Worm (Caenorhabditis elegans) whole organism, late embryonic: ENCODE results near the gene W02D7.4.
"Not testable (repeated sequence)": the region's sequence is repeated elsewhere in the genome, so short reads cannot be mapped to it uniquely, and the experiment has no call there.

ENCODE experiments used
- ama-1 ChIP-seq: fragments of 150-350 bp; optimal IDR thresholded peaks from 2 replicates; lab custom pipeline; 2014
- pag-3 ChIP-seq: sonication (generic microtip); optimal IDR thresholded peaks from 2 replicates; lab custom pipeline; 2016; ENCODE audit warnings: missing compliant biosample characterization, missing genetic modification characterization, borderline replicate concordance

- not testable (repeated sequence) for TF ChIP-seq ama-1 (lab: Kevin White, UChicago); pag-3 (tag; lab: Kevin White, UChicago)
Measured at ce11 chrV:8314782-8315181, 17.4 kb upstream of the W02D7.4 start.
